Worm (Caenorhabditis elegans): ENCODE data around the gene srt-39.

srt-39 gene

DNA sequence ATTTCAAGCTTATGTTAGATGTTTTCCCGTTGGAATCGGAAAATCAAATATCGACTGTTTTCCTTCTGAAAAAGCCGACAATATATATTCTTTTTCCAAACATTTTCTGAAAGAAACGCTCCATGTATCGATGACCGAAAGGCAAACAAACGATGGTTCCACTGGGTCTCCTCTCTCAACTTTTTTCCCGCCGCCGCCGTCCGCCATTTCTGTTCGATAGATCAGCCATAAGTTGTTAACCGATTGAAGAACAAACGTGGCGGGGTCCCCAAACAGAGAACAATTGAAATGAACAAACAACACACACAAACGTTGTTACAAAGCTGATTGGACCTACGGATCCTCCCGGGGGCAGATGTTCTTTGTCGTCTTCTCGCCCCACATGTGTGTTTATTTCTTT lies 18.0 kb upstream of the srt-39 start:
- no peak for TF ChIP-seq ztf-4 (tag; optimal IDR thresholded peaks at IDR 0.05)
- peak; percentile 7 for TF ChIP-seq F13H6.1 (tag; optimal IDR thresholded peaks at IDR 0.05)
- no peak for TF ChIP-seq lsy-2 (tag; optimal IDR thresholded peaks at IDR 0.05)
- TF ChIP-seq ZK546.5 (tag; optimal IDR thresholded peaks at IDR 0.05) = no peak
- peak; percentile 45 for TF ChIP-seq sma-9 (GFP tag; optimal IDR thresholded peaks at IDR 0.05)
- no peak for TF ChIP-seq sma-9 (tag; optimal IDR thresholded peaks at IDR 0.05)

DNA sequence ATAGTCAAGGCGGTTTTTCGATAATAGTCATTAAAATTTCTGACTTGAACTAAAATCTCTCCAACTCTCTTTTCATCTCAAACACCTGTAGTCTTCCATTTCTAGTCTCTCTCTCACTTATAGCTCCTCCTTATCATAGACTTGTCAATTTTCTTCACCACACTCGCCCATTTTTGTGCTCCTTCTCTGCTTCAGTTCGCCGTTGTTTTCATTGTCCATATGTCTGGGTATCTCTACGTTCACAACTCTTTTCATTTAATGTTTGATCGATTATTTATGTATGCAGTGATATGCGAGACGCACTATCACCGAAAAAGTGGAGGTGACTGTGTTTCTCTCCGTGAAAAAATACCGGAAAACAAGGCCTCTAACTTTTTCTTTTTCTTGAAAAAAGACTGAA lies 16.9 kb upstream of the srt-39 start:
- TF ChIP-seq crh-2 (tag; optimal IDR thresholded peaks at IDR 0.05) = peak; percentile 21
- TF ChIP-seq ceh-16 (tag; optimal IDR thresholded peaks at IDR 0.05) = no peak
- no peak for TF ChIP-seq nhr-129 (tag; optimal IDR thresholded peaks at IDR 0.05)
- no peak for TF ChIP-seq ceh-82 (tag; optimal IDR thresholded peaks at IDR 0.05)
- no peak for TF ChIP-seq egl-27 (tag; optimal IDR thresholded peaks at IDR 0.05)
- TF ChIP-seq C34F6.9 (tag; optimal IDR thresholded peaks at IDR 0.05) = no peak
- no peak for TF ChIP-seq R02D3.7 (tag; optimal IDR thresholded peaks at IDR 0.05)
- TF ChIP-seq ztf-11 (tag; optimal IDR thresholded peaks at IDR 0.05) = no peak
- TF ChIP-seq sma-9 (GFP tag; optimal IDR thresholded peaks at IDR 0.05) = peak; percentile 67
- TF ChIP-seq sma-9 (tag; optimal IDR thresholded peaks at IDR 0.05) = no peak
- TF ChIP-seq nhr-77 (tag; optimal IDR thresholded peaks at IDR 0.05) = no peak
- no peak for TF ChIP-seq unc-39 (tag; optimal IDR thresholded peaks at IDR 0.05)
- TF ChIP-seq peb-1 (tag; optimal IDR thresholded peaks at IDR 0.05) = no peak
- TF ChIP-seq unc-55 (GFP tag; optimal IDR thresholded peaks at IDR 0.05) = no peak
- no peak for TF ChIP-seq alr-1 (tag; optimal IDR thresholded peaks at IDR 0.05)
- TF ChIP-seq aly-2 (tag; optimal IDR thresholded peaks at IDR 0.05) = no peak
- TF ChIP-seq blmp-1 (tag; optimal IDR thresholded peaks at IDR 0.05; ENCODE audit: insufficient read depth) = no peak
- no peak for TF ChIP-seq lin-39 (tag; optimal IDR thresholded peaks at IDR 0.05)
- TF ChIP-seq lin-13 (GFP tag; optimal IDR thresholded peaks at IDR 0.05) = no peak
- TF ChIP-seq nhr-25 (tag; optimal IDR thresholded peaks at IDR 0.05) = no peak
- TF ChIP-seq nhr-11 (tag; optimal IDR thresholded peaks at IDR 0.05) = no peak
- TF ChIP-seq fos-1 (tag; optimal IDR thresholded peaks at IDR 0.05) = peak; percentile 96
- no peak for TF ChIP-seq elt-1 (tag; optimal IDR thresholded peaks at IDR 0.05)
- TF ChIP-seq ztf-1 (GFP tag; conservative IDR thresholded peaks at IDR 0.05) = no peak
- TF ChIP-seq gmeb-1 (tag; optimal IDR thresholded peaks at IDR 0.05) = peak; percentile 31
- peak; percentile 26 for TF ChIP-seq F13H6.1 (tag; optimal IDR thresholded peaks at IDR 0.05)
- TF ChIP-seq mbf-1 (tag; optimal IDR thresholded peaks at IDR 0.05) = no peak
- no peak for TF ChIP-seq ZK546.5 (tag; optimal IDR thresholded peaks at IDR 0.05)
- TF ChIP-seq Y55F3AM.14 (GFP tag; optimal IDR thresholded peaks at IDR 0.05) = no peak
- TF ChIP-seq mab-5 (tag; optimal IDR thresholded peaks at IDR 0.05) = no peak

DNA sequence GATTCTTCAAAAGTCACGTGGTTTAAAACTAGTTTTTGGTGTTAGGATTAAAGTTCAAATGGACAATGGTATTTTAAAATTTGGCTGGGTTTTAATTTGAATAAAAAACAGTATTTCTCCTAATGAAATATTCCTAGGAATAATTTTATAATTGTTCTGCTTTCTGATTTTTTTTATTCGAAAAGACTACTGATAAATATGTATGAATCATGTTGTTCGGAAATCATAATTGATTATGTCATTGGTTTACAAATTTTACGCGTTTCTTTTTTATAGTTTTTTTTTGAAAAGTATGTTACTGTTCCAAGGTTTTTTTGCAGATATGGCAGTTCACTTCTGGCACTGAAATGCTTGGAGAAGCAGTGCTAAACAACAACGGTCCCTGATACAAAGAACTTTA lies 16.3 kb upstream of the srt-39 start, which contains the start of gene F28C1.3:
F28C1.3 (plus strand) TSS at position 301 of the 400 bp plus-strand sequence.
- TF ChIP-seq ztf-4 (tag; optimal IDR thresholded peaks at IDR 0.05) = no peak
- no peak for TF ChIP-seq skn-1 (tag; optimal IDR thresholded peaks at IDR 0.05)
- TF ChIP-seq nhr-77 (tag; optimal IDR thresholded peaks at IDR 0.05) = no peak
- no peak for TF ChIP-seq elt-1 (tag; optimal IDR thresholded peaks at IDR 0.05)
- TF ChIP-seq ztf-11 (tag; optimal IDR thresholded peaks at IDR 0.05) = no peak
- no peak for TF ChIP-seq lsy-2 (tag; optimal IDR thresholded peaks at IDR 0.05)
- no peak for TF ChIP-seq ama-1 (optimal IDR thresholded peaks at IDR 0.05)
- TF ChIP-seq aly-2 (tag; optimal IDR thresholded peaks at IDR 0.05) = no peak
- TF ChIP-seq lin-39 (tag; optimal IDR thresholded peaks at IDR 0.05) = no peak
- no peak for TF ChIP-seq sma-3 (GFP tag; optimal IDR thresholded peaks at IDR 0.05)
- TF ChIP-seq nhr-237 (tag; optimal IDR thresholded peaks at IDR 0.05) = no peak
- no peak for TF ChIP-seq elt-3 (tag; optimal IDR thresholded peaks at IDR 0.05)
- TF ChIP-seq nhr-21 (tag; optimal IDR thresholded peaks at IDR 0.05) = no peak

DNA sequence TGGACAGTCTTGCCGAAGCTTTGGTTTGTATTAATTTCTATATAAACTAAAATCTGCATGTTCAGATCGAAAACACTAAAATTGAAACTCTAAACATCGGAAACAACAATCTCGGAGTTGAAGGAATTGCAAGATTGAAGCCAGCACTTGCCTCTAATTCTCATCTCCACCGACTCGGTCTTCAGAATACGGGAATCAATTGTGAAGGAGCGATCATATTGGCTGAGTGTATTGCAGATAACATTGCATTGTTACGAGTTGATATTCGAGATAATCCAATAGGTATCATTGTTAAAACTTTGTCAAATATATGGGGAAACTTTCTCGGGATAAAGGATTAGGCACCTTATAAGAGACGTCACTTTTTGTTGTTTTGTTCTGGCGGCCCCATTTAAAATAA lies 14.4 kb upstream of the srt-39 start:
- no peak for TF ChIP-seq gmeb-1 (tag; optimal IDR thresholded peaks at IDR 0.05)
- TF ChIP-seq snpc-4 (tag; optimal IDR thresholded peaks at IDR 0.05) = no peak
- TF ChIP-seq R02D3.7 (tag; optimal IDR thresholded peaks at IDR 0.05) = no peak
- no peak for TF ChIP-seq crh-2 (tag; optimal IDR thresholded peaks at IDR 0.05)
- TF ChIP-seq unc-39 (tag; optimal IDR thresholded peaks at IDR 0.05) = no peak
- no peak for TF ChIP-seq elt-1 (tag; optimal IDR thresholded peaks at IDR 0.05)
- TF ChIP-seq nhr-237 (tag; optimal IDR thresholded peaks at IDR 0.05) = no peak
- no peak for TF ChIP-seq nhr-23 (tag; optimal IDR thresholded peaks at IDR 0.05)

All from whole organism, L2 larva.